Worm (Caenorhabditis elegans) whole organism, young adult: ENCODE data around the gene F18E9.4.
A peak's percentile ranks its signal among the peaks of the same experiment; 100 is the strongest.

Source experiments
- B0019.2 ChIP-seq: fragments of 200-800 bp; sonication (Bioruptor generic); conservative IDR thresholded peaks from 2 replicates; pipeline ENCODE4 v1.3.6; 2022; ENCODE audit warnings: missing genetic modification reagents, missing genetic modification characterization, missing compliant biosample characterization
- B0035.1 ChIP-seq: sonication (generic microtip); optimal IDR thresholded peaks from 2 replicates; lab custom pipeline; 2016; ENCODE audit warnings: missing genetic modification characterization, mild to moderate bottlenecking, missing compliant biosample characterization, missing genotype, missing genetic modification reagents
- B0261.1 ChIP-seq: sonication (generic microtip); optimal IDR thresholded peaks from 2 replicates; lab custom pipeline; 2016; ENCODE audit warnings: mild to moderate bottlenecking, missing genetic modification characterization, moderate library complexity, missing compliant biosample characterization
- C06A6.2 ChIP-seq: fragments of 200-800 bp; sonication (Bioruptor generic); conservative IDR thresholded peaks from 2 replicates; pipeline ENCODE4 v1.3.6; 2022; ENCODE audit warnings: missing genetic modification characterization, missing compliant biosample characterization
- C17E4.6 ChIP-seq: fragments of 200-800 bp; sonication (Bioruptor generic); IDR thresholded peaks from 2 replicates; pipeline ENCODE4 v1.3.6; 2022; ENCODE audit warnings: missing genetic modification reagents, missing genetic modification characterization, missing compliant biosample characterization
- F22D6.2 ChIP-seq: sonication (generic microtip); optimal IDR thresholded peaks from 2 replicates; lab custom pipeline; 2016; ENCODE audit warnings: mild to moderate bottlenecking, missing genetic modification characterization, missing compliant biosample characterization
- F49E8.2 ChIP-seq: sonication (generic microtip); optimal IDR thresholded peaks from 3 replicates; lab custom pipeline; 2017; ENCODE audit warnings: missing genetic modification characterization, mild to moderate bottlenecking, missing compliant biosample characterization, antibody characterized with exemption, moderate library complexity; ENCODE audit not compliant: insufficient read depth
- F52B5.7 ChIP-seq: sonication (generic microtip); optimal IDR thresholded peaks from 2 replicates; lab custom pipeline; 2016; ENCODE audit warnings: mild to moderate bottlenecking, missing genetic modification characterization, missing compliant biosample characterization
- K11D2.4 ChIP-seq: fragments of 200-800 bp; sonication (Bioruptor generic); IDR thresholded peaks from 2 replicates; pipeline ENCODE4 v1.3.6; 2022; ENCODE audit warnings: missing genetic modification reagents, missing genetic modification characterization, missing compliant biosample characterization
- K12H6.12 ChIP-seq: fragments of 200-800 bp; sonication (Bioruptor generic); optimal IDR thresholded peaks from 2 replicates; lab custom pipeline; 2018; ENCODE audit warnings: mild to moderate bottlenecking, missing genetic modification characterization, missing compliant biosample characterization
- Y53F4B.3 ChIP-seq: fragments of 200-800 bp; sonication (Bioruptor generic); IDR thresholded peaks from 2 replicates; pipeline ENCODE4 v1.3.6; 2022; ENCODE audit warnings: missing genetic modification reagents, missing genetic modification characterization, missing compliant biosample characterization
- ama-1 ChIP-seq, 3 experiments: fragments of 150-350 bp in 1 of 3; sonication (generic microtip) in 2 of 3; optimal IDR thresholded peaks; 2 replicates each; lab custom pipeline; 2014 to 2018; ENCODE audit warnings: missing biosample characterization in 2 of 3, missing genetic modification characterization in 2 of 3, missing genetic modification reagents in 2 of 3
- aptf-3 ChIP-seq: fragments of 200-800 bp; sonication (Bioruptor generic); IDR thresholded peaks from 2 replicates; pipeline ENCODE4 v1.3.6; 2022; ENCODE audit warnings: missing genetic modification characterization, missing compliant biosample characterization
- attf-5 ChIP-seq: fragments of 200-800 bp; sonication (Bioruptor generic); optimal IDR thresholded peaks from 2 replicates; lab custom pipeline; 2018; ENCODE audit warnings: mild to moderate bottlenecking, missing genetic modification characterization, missing compliant biosample characterization
- attf-6 ChIP-seq: fragments of 200-800 bp; sonication (Bioruptor generic); IDR thresholded peaks from 2 replicates; pipeline ENCODE4 v1.3.6; 2022; ENCODE audit warnings: missing genetic modification reagents, missing genetic modification characterization, missing compliant biosample characterization
- ceh-100 ChIP-seq: fragments of 200-800 bp; sonication (Bioruptor generic); IDR thresholded peaks from 2 replicates; pipeline ENCODE4 v1.3.6; 2022; ENCODE audit warnings: missing genetic modification reagents, missing genetic modification characterization, missing compliant biosample characterization
- ceh-91 ChIP-seq: fragments of 200-800 bp; sonication (Bioruptor generic); IDR thresholded peaks from 2 replicates; pipeline ENCODE4 v1.3.6; 2022; ENCODE audit warnings: missing genetic modification reagents, missing genetic modification characterization, missing compliant biosample characterization
- chd-7 ChIP-seq: sonication (generic microtip); optimal IDR thresholded peaks from 2 replicates; lab custom pipeline; 2016; ENCODE audit warnings: mild to moderate bottlenecking, missing genetic modification characterization, moderate library complexity, missing compliant biosample characterization
- die-1 ChIP-seq: sonication (generic microtip); optimal IDR thresholded peaks from 2 replicates; lab custom pipeline; 2016; ENCODE audit warnings: missing genotype, mild to moderate bottlenecking, missing genetic modification characterization, missing compliant biosample characterization
- dpl-1 ChIP-seq: fragments of 150-350 bp; optimal IDR thresholded peaks from 2 replicates; lab custom pipeline; 2014; ENCODE audit warnings: missing biosample characterization, missing genetic modification reagents, missing genetic modification characterization
- efl-1 ChIP-seq: fragments of 150-350 bp; optimal IDR thresholded peaks from 2 replicates; lab custom pipeline; 2014; ENCODE audit warnings: missing biosample characterization, missing genetic modification reagents, missing genetic modification characterization
- egrh-3 ChIP-seq: fragments of 200-800 bp; sonication (Bioruptor generic); IDR thresholded peaks from 2 replicates; pipeline ENCODE4 v1.3.6; 2022; ENCODE audit warnings: missing genetic modification reagents, missing genetic modification characterization, missing compliant biosample characterization
- ekl-4 ChIP-seq: fragments of 200-800 bp; sonication (Bioruptor generic); IDR thresholded peaks from 2 replicates; pipeline ENCODE4 v1.3.6; 2022; ENCODE audit warnings: missing genetic modification reagents, missing genetic modification characterization, missing compliant biosample characterization
- ets-4 ChIP-seq: fragments of 200-800 bp; sonication (Bioruptor generic); optimal IDR thresholded peaks from 2 replicates; lab custom pipeline; 2018; ENCODE audit warnings: mild to moderate bottlenecking, missing genetic modification characterization, missing compliant biosample characterization
- fkh-3 ChIP-seq: sonication (generic microtip); optimal IDR thresholded peaks from 2 replicates; lab custom pipeline; 2016; ENCODE audit warnings: mild to moderate bottlenecking, missing genetic modification characterization, missing compliant biosample characterization
- hsf-1 ChIP-seq: fragments of 200-800 bp; sonication (Bioruptor generic); IDR thresholded peaks from 2 replicates; pipeline ENCODE4 v1.3.6; 2022; ENCODE audit warnings: missing genetic modification reagents, missing genetic modification characterization, missing compliant biosample characterization
- lag-1 ChIP-seq: fragments of 200-800 bp; sonication (Bioruptor generic); IDR thresholded peaks from 2 replicates; pipeline ENCODE4 v1.3.6; 2022; ENCODE audit warnings: missing genetic modification reagents, missing genetic modification characterization, missing compliant biosample characterization
- lin-35 ChIP-seq, 3 experiments: fragments of 150-350 bp in 2 of 3; sonication (generic microtip) in 1 of 3; optimal IDR thresholded peaks; 2 replicates each; lab custom pipeline; 2014 to 2018; ENCODE audit warnings: missing biosample characterization in 3 of 3, missing genetic modification characterization in 3 of 3, missing genetic modification reagents in 3 of 3
- lin-40 ChIP-seq: sonication (generic microtip); optimal IDR thresholded peaks from 2 replicates; lab custom pipeline; 2016; ENCODE audit warnings: missing genetic modification characterization, mild to moderate bottlenecking, missing compliant biosample characterization, missing genotype, missing genetic modification reagents
- lir-1 ChIP-seq: fragments of 200-800 bp; sonication (Bioruptor generic); conservative IDR thresholded peaks from 2 replicates; pipeline ENCODE4 v1.3.6; 2022; ENCODE audit warnings: missing genetic modification reagents, missing genetic modification characterization, missing compliant biosample characterization
- madf-10 ChIP-seq: sonication (generic microtip); optimal IDR thresholded peaks from 2 replicates; lab custom pipeline; 2016; ENCODE audit warnings: mild to moderate bottlenecking, missing genetic modification characterization, missing compliant biosample characterization
- madf-6 ChIP-seq: fragments of 200-800 bp; sonication (Bioruptor generic); IDR thresholded peaks from 2 replicates; pipeline ENCODE4 v1.3.6; 2022; ENCODE audit warnings: missing genetic modification reagents, missing genetic modification characterization, missing compliant biosample characterization
- mes-4 ChIP-seq: sonication (generic microtip); optimal IDR thresholded peaks from 2 replicates; lab custom pipeline; 2016; ENCODE audit warnings: missing genotype, missing genetic modification characterization, missing compliant biosample characterization
- nhr-90 ChIP-seq: sonication (generic microtip); optimal IDR thresholded peaks from 2 replicates; lab custom pipeline; 2016; ENCODE audit warnings: missing genotype, mild to moderate bottlenecking, missing genetic modification characterization, missing compliant biosample characterization
- pbrm-1 ChIP-seq: fragments of 200-800 bp; sonication (Bioruptor generic); IDR thresholded peaks from 2 replicates; pipeline ENCODE4 v1.3.6; 2022; ENCODE audit warnings: missing genetic modification reagents, missing genetic modification characterization, missing compliant biosample characterization
- repo-1 ChIP-seq: sonication (generic microtip); optimal IDR thresholded peaks from 2 replicates; lab custom pipeline; 2017; ENCODE audit warnings: mild to moderate bottlenecking, missing genetic modification characterization, missing compliant biosample characterization
- sea-2 ChIP-seq: fragments of 200-800 bp; sonication (Bioruptor generic); IDR thresholded peaks from 2 replicates; pipeline ENCODE4 v1.3.6; 2022; ENCODE audit warnings: missing genetic modification characterization, missing compliant biosample characterization
- snpc-1.3 ChIP-seq: sonication (generic microtip); optimal IDR thresholded peaks from 2 replicates; lab custom pipeline; 2017; ENCODE audit warnings: missing genetic modification characterization, mild to moderate bottlenecking, missing compliant biosample characterization, antibody characterized with exemption, moderate library complexity, missing genotype, missing genetic modification reagents; ENCODE audit not compliant: insufficient read depth
- snpc-3.4 ChIP-seq: sonication (generic microtip); optimal IDR thresholded peaks from 2 replicates; lab custom pipeline; 2017; ENCODE audit warnings: missing genetic modification characterization, mild to moderate bottlenecking, missing compliant biosample characterization, antibody characterized with exemption, moderate library complexity, missing genotype, missing genetic modification reagents
- snpc-4 ChIP-seq, 5 experiments: fragments of 150-350 bp in 1 of 5; sonication (generic microtip) in 4 of 5; optimal IDR thresholded peaks; 2 replicates each; lab custom pipeline; 2014 to 2018; ENCODE audit warnings: missing genetic modification characterization in 5 of 5, missing biosample characterization in 3 of 5, antibody characterized with exemption in 2 of 5, mild to moderate bottlenecking in 2 of 5, missing compliant biosample characterization in 2 of 5, missing genotype in 2 of 5, moderate library complexity in 2 of 5, missing genetic modification reagents in 1 of 5
- somi-1 ChIP-seq: fragments of 200-800 bp; sonication (Bioruptor generic); optimal IDR thresholded peaks from 2 replicates; lab custom pipeline; 2018; ENCODE audit warnings: mild to moderate bottlenecking, missing genetic modification characterization, missing compliant biosample characterization
- sptf-2 ChIP-seq: fragments of 200-800 bp; sonication (Bioruptor generic); optimal IDR thresholded peaks from 2 replicates; lab custom pipeline; 2018; ENCODE audit warnings: mild to moderate bottlenecking, missing genetic modification characterization, missing compliant biosample characterization
- tbp1 ChIP-seq: fragments of 200-800 bp; sonication (Bioruptor generic); optimal IDR thresholded peaks from 2 replicates; lab custom pipeline; 2018; ENCODE audit warnings: mild to moderate bottlenecking, missing genetic modification characterization, missing compliant biosample characterization
- tbx-9 ChIP-seq: sonication (generic microtip); optimal IDR thresholded peaks from 2 replicates; lab custom pipeline; 2016; ENCODE audit warnings: borderline replicate concordance, missing genetic modification characterization, inconsistent platforms, missing compliant biosample characterization
- tlf-1 ChIP-seq: fragments of 200-800 bp; sonication (Bioruptor generic); optimal IDR thresholded peaks from 2 replicates; lab custom pipeline; 2018; ENCODE audit warnings: mild to moderate bottlenecking, missing genetic modification characterization, missing compliant biosample characterization
- unc-130 ChIP-seq: sonication (generic microtip); optimal IDR thresholded peaks from 2 replicates; lab custom pipeline; 2016; ENCODE audit warnings: missing genetic modification reagents, missing genetic modification characterization, missing compliant biosample characterization
- zfh-2 ChIP-seq: fragments of 200-800 bp; sonication (Bioruptor generic); conservative IDR thresholded peaks from 2 replicates; pipeline ENCODE4 v1.3.6; 2022; ENCODE audit warnings: missing genetic modification reagents, missing genetic modification characterization, missing compliant biosample characterization

F18E9.4 gene

DNA sequence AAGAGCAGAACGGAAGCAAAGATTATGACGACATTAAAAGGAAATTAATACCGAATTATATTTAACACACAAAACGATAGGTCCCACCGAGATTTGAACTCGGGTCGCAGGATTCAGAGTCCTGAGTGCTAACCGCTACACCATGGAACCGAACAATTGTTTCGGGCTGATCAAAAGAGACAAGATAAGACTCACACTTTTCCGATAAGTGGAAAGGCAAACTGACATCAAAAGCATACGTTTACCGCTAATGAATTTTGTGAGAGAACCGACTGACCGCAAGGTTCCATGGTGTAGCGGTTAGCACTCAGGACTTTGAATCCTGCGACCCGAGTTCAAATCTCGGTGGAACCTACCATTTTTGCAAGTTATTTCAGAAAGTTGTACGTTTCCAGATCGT is 28.4 kb downstream of the F18E9.4 start (continued):
- no peak for TF ChIP-seq dpl-1 (GFP tag; lab: Kevin White, UChicago)
- TF ChIP-seq sptf-2 (GFP tag; lab: Kevin White, UChicago), result peak; percentile 24
- no peak for TF ChIP-seq mes-4 (tag; lab: Kevin White, UChicago)
- TF ChIP-seq fkh-3 (tag; lab: Kevin White, UChicago), result no peak
- peak; percentile 58; the same call in 1 of the 2 replicates for TF ChIP-seq attf-6
- 0 out of 2 replicates have a peak, but pooled peaks have one; percentile 35 for TF ChIP-seq K11D2.4 (GFP tag; lab: Robert Waterston, UW)
- TF ChIP-seq lin-35 (GFP tag; optimal IDR thresholded peaks at IDR 0.05; lab: Kevin White, UChicago), result peak in 1 of 3 experiments; percentile 15
- TF ChIP-seq ceh-91 (GFP tag; lab: Robert Waterston, UW), result no peak
- no peak for TF ChIP-seq ama-1 (optimal IDR thresholded peaks at IDR 0.05; lab: Kevin White, UChicago)
- TF ChIP-seq ama-1 (GFP tag; optimal IDR thresholded peaks at IDR 0.05; lab: Kevin White, UChicago), result peak in 1 of 2 experiments; percentile 67
- TF ChIP-seq ekl-4, result peak; percentile 66; the same call in 1 of the 2 replicates
- TF ChIP-seq aptf-3 (GFP tag; lab: Robert Waterston, UW), result no peak
- TF ChIP-seq repo-1 (tag; lab: Kevin White, UChicago), result no peak
- TF ChIP-seq C17E4.6 (GFP tag; lab: Robert Waterston, UW), result no peak
- TF ChIP-seq lin-40, result peak; percentile 50
- TF ChIP-seq B0019.2, result no peak
- no peak for TF ChIP-seq madf-10 (tag; lab: Kevin White, UChicago)
- no peak for TF ChIP-seq lag-1 (GFP tag; lab: Robert Waterston, UW)
- peak; percentile 72 for TF ChIP-seq die-1 (tag; lab: Kevin White, UChicago)
- TF ChIP-seq hsf-1 (GFP tag; lab: Robert Waterston, UW), result no peak
- TF ChIP-seq C06A6.2, result no peak
- TF ChIP-seq somi-1, result peak; percentile 69
- peak; percentile 47 for TF ChIP-seq snpc-4 (GFP tag; optimal IDR thresholded peaks at IDR 0.05; lab: Kevin White, UChicago)
- TF ChIP-seq snpc-4 (tag; optimal IDR thresholded peaks at IDR 0.05; lab: Kevin White, UChicago), result peak in 2 of 4 experiments; percentile 51 to 60
- TF ChIP-seq F22D6.2 (tag; lab: Kevin White, UChicago), result no peak
- TF ChIP-seq ceh-100 (GFP tag; lab: Robert Waterston, UW), result no peak
- 0 out of 2 replicates have a peak, but pooled peaks have one; percentile 34 for TF ChIP-seq lir-1
- TF ChIP-seq tbp1 (GFP tag; lab: Kevin White, UChicago), result peak; percentile 90
- no peak for TF ChIP-seq ets-4
- TF ChIP-seq nhr-90 (tag; lab: Kevin White, UChicago), result peak; percentile 81
- peak; percentile 38 for TF ChIP-seq snpc-1.3 (tag; lab: Kevin White, UChicago)
- TF ChIP-seq tbx-9, result no peak
- no peak for TF ChIP-seq tlf-1
- no peak for TF ChIP-seq efl-1 (GFP tag; lab: Kevin White, UChicago)
- TF ChIP-seq snpc-3.4 (tag; lab: Kevin White, UChicago), result peak; percentile 33
- no peak for TF ChIP-seq madf-6 (GFP tag; lab: Robert Waterston, UW)
- TF ChIP-seq unc-130 (GFP tag; lab: Kevin White, UChicago), result peak; percentile 1
- TF ChIP-seq chd-7 (tag; lab: Kevin White, UChicago), result peak; percentile 71
- peak; percentile 2 for TF ChIP-seq attf-5 (GFP tag; lab: Kevin White, UChicago)
- peak; percentile 16 for TF ChIP-seq F52B5.7 (tag; lab: Kevin White, UChicago)
- no peak for TF ChIP-seq Y53F4B.3
- TF ChIP-seq zfh-2 (GFP tag; lab: Robert Waterston, UW), result no peak
- no peak for TF ChIP-seq K12H6.12 (tag; lab: Kevin White, UChicago)
- TF ChIP-seq egrh-3 (GFP tag; lab: Robert Waterston, UW), result no peak
- TF ChIP-seq B0261.1 (tag; lab: Kevin White, UChicago), result peak; percentile 88
- TF ChIP-seq sea-2 (GFP tag; lab: Robert Waterston, UW), result no peak
- peak; percentile 47; the same call in 1 of the 2 replicates for TF ChIP-seq pbrm-1
- TF ChIP-seq B0035.1 (tag; lab: Kevin White, UChicago), result no peak
- TF ChIP-seq F49E8.2 (tag; lab: Kevin White, UChicago), result no peak
